Worm (Caenorhabditis elegans): ENCODE measurements around the gene srab-7.

DNA sequence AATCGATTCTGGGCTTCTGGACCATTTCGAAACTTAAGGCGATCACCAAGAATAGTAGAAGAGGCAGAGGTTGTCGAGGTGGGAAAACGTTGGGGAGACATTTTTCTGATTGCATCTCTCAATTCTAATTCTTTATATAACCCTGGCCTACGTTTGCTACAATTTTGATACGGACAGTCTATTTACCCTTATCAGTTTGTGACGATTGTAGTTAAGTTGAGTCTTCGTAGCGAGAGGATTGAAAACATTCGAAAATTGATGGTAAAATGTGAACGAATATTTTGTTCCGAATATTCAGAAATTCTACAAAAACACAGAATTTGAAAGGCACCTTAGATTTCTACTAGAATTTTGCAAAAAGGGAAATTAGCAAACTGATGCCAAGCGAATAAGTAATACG lies 27.3 kb downstream of the srab-7 start, which contains the start of gene Y73C8C.10:
- no peak for TF ChIP-seq ztf-4 (tag; optimal IDR thresholded peaks at IDR 0.05)
- TF ChIP-seq ceh-16 (tag; optimal IDR thresholded peaks at IDR 0.05), result no peak
- TF ChIP-seq fkh-10 (GFP tag; optimal IDR thresholded peaks at IDR 0.05), result no peak
- TF ChIP-seq nfya-1 (tag; optimal IDR thresholded peaks at IDR 0.05; ENCODE audit: insufficient read depth), result no peak
- TF ChIP-seq unc-62 (GFP tag; optimal IDR thresholded peaks at IDR 0.05), result no peak
- TF ChIP-seq nhr-12 (tag; optimal IDR thresholded peaks at IDR 0.05), result no peak
- TF ChIP-seq mdl-1 (tag; optimal IDR thresholded peaks at IDR 0.05), result no peak
- no peak for TF ChIP-seq lin-15B (tag; optimal IDR thresholded peaks at IDR 0.05)
- TF ChIP-seq daf-12 (tag; optimal IDR thresholded peaks at IDR 0.05), result no peak
